Fruit fly (Drosophila melanogaster) whole organism, prepupa: ENCODE measurements around the gene CG31957.

ENCODE experiments used
- Blimp-1 ChIP-seq: fragments of 200-800 bp; sonication (Bioruptor generic); optimal IDR thresholded peaks from 3 replicates; lab custom pipeline; 2017; ENCODE audit warnings: missing biosample characterization, missing genetic modification characterization, mild to moderate bottlenecking, moderate library complexity, missing genetic modification reagents
- CG10631 ChIP-seq: fragments of 200-800 bp; sonication (Bioruptor generic); optimal IDR thresholded peaks from 2 replicates; lab custom pipeline; 2016; ENCODE audit warnings: missing biosample characterization, missing genetic modification characterization
- CG10669 ChIP-seq: fragments of 200-800 bp; sonication (Bioruptor generic); optimal IDR thresholded peaks from 3 replicates; lab custom pipeline; 2018; ENCODE audit warnings: missing biosample characterization, mild to moderate bottlenecking, missing genetic modification characterization, moderate library complexity
- CG11294 ChIP-seq: fragments of 200-800 bp; sonication (Bioruptor generic); IDR thresholded peaks from 2 replicates; pipeline ENCODE4 v1.3.6; 2022; ENCODE audit warnings: missing biosample characterization, missing genetic modification characterization
- CG11762 ChIP-seq: fragments of 200-800 bp; sonication (Bioruptor generic); optimal IDR thresholded peaks from 3 replicates; lab custom pipeline; 2016; ENCODE audit warnings: missing biosample characterization, missing genetic modification characterization; ENCODE audit not compliant: insufficient read depth
- CG11902 ChIP-seq: fragments of 200-800 bp; sonication (Bioruptor generic); optimal IDR thresholded peaks from 3 replicates; lab custom pipeline; 2016; ENCODE audit warnings: missing biosample characterization, missing genetic modification characterization
- CG15336 ChIP-seq: fragments of 200-800 bp; sonication (Bioruptor generic); IDR thresholded peaks from 2 replicates; pipeline ENCODE4 v1.3.6; 2022; ENCODE audit warnings: missing biosample characterization, missing genetic modification characterization
- CG1621 ChIP-seq: fragments of 200-800 bp; sonication (Bioruptor generic); optimal IDR thresholded peaks from 3 replicates; lab custom pipeline; 2018; ENCODE audit warnings: missing biosample characterization, mild to moderate bottlenecking, missing genetic modification characterization
- CG3032 ChIP-seq: fragments of 200-800 bp; optimal IDR thresholded peaks from 2 replicates; lab custom pipeline; 2019; ENCODE audit warnings: missing biosample characterization, mild to moderate bottlenecking, missing genetic modification characterization, moderate library complexity
- CG31627 ChIP-seq: fragments of 200-800 bp; sonication (Bioruptor generic); optimal IDR thresholded peaks from 3 replicates; lab custom pipeline; 2016; ENCODE audit warnings: missing biosample characterization, missing genetic modification characterization
- CG32006 ChIP-seq: fragments of 200-800 bp; sonication (Bioruptor generic); optimal IDR thresholded peaks from 3 replicates; lab custom pipeline; 2017; ENCODE audit warnings: missing biosample characterization, mild to moderate bottlenecking, missing genetic modification characterization
- CG34406 ChIP-seq: fragments of 200-800 bp; sonication (Bioruptor generic); optimal IDR thresholded peaks from 3 replicates; lab custom pipeline; 2016; ENCODE audit warnings: missing biosample characterization, missing genetic modification characterization
- CG3919 ChIP-seq: fragments of 200-800 bp; sonication (Bioruptor generic); optimal IDR thresholded peaks from 3 replicates; lab custom pipeline; 2016; ENCODE audit warnings: missing biosample characterization, missing genetic modification characterization
- CG4318 ChIP-seq: fragments of 200-800 bp; sonication (Bioruptor generic); optimal IDR thresholded peaks from 3 replicates; lab custom pipeline; 2017; ENCODE audit warnings: missing biosample characterization, mild to moderate bottlenecking, missing genetic modification characterization
- CG6276 ChIP-seq: fragments of 200-800 bp; sonication (Bioruptor generic); optimal IDR thresholded peaks from 2 replicates; lab custom pipeline; 2017; ENCODE audit warnings: missing biosample characterization, mild to moderate bottlenecking, missing genetic modification characterization
- CG6792 ChIP-seq: fragments of 200-800 bp; sonication (Bioruptor generic); optimal IDR thresholded peaks from 3 replicates; lab custom pipeline; 2016; ENCODE audit warnings: missing biosample characterization, missing genetic modification characterization
- CG6854 ChIP-seq: fragments of 200-800 bp; sonication (Bioruptor generic); optimal IDR thresholded peaks from 2 replicates; lab custom pipeline; 2017; ENCODE audit warnings: missing biosample characterization, mild to moderate bottlenecking, missing genetic modification characterization
- CG7368 ChIP-seq: fragments of 200-800 bp; sonication (Bioruptor generic); optimal IDR thresholded peaks from 3 replicates; lab custom pipeline; 2016; ENCODE audit warnings: missing biosample characterization, missing genetic modification characterization
- CG8632 ChIP-seq: fragments of 200-800 bp; sonication (Bioruptor generic); optimal IDR thresholded peaks from 3 replicates; lab custom pipeline; 2016; ENCODE audit warnings: missing biosample characterization, missing genetic modification characterization
- CG9139 ChIP-seq: fragments of 200-800 bp; sonication (Bioruptor generic); optimal IDR thresholded peaks from 3 replicates; lab custom pipeline; 2017; ENCODE audit warnings: missing biosample characterization, mild to moderate bottlenecking, missing genetic modification characterization
- Eip75B ChIP-seq: fragments of 200-800 bp; sonication (Bioruptor generic); optimal IDR thresholded peaks from 3 replicates; lab custom pipeline; 2016; ENCODE audit warnings: missing biosample characterization, missing genetic modification characterization
- Eip78C ChIP-seq: fragments of 200-800 bp; sonication (Bioruptor generic); peaks from one replicate; lab custom pipeline; 2016; ENCODE audit warnings: missing biosample characterization, missing genetic modification characterization
- Ets21C ChIP-seq: fragments of 200-800 bp; sonication (Bioruptor generic); optimal IDR thresholded peaks from 3 replicates; lab custom pipeline; 2016; ENCODE audit warnings: missing biosample characterization, missing genetic modification characterization
- Ets96B ChIP-seq: fragments of 200-800 bp; optimal IDR thresholded peaks from 2 replicates; lab custom pipeline; 2019; ENCODE audit warnings: missing biosample characterization, mild to moderate bottlenecking, missing genetic modification characterization, moderate library complexity
- Hr38 ChIP-seq: sonication (Bioruptor generic); optimal IDR thresholded peaks from 2 replicates; lab custom pipeline; 2016; ENCODE audit warnings: missing biosample characterization, missing genetic modification characterization
- Hr39 ChIP-seq: fragments of 200-800 bp; sonication (Bioruptor generic); optimal IDR thresholded peaks from 2 replicates; lab custom pipeline; 2016; ENCODE audit warnings: missing biosample characterization, missing genetic modification characterization
- Hr4 ChIP-seq: fragments of 200-800 bp; sonication (Bioruptor generic); optimal IDR thresholded peaks from 3 replicates; lab custom pipeline; 2016; ENCODE audit warnings: missing biosample characterization, missing genetic modification characterization
- Lpt ChIP-seq: fragments of 200-800 bp; sonication (Bioruptor generic); optimal IDR thresholded peaks from 3 replicates; lab custom pipeline; 2016; ENCODE audit warnings: missing biosample characterization, missing genetic modification characterization
- Met ChIP-seq: fragments of 200-800 bp; sonication (Bioruptor generic); optimal IDR thresholded peaks from 3 replicates; lab custom pipeline; 2016; ENCODE audit warnings: missing biosample characterization, missing genetic modification characterization
- OdsH ChIP-seq: fragments of 200-800 bp; sonication (Bioruptor generic); optimal IDR thresholded peaks from 3 replicates; lab custom pipeline; 2016; ENCODE audit warnings: missing biosample characterization, missing genetic modification characterization
- Smox ChIP-seq: fragments of 200-800 bp; sonication (Bioruptor generic); optimal IDR thresholded peaks from 3 replicates; lab custom pipeline; 2016; ENCODE audit warnings: missing biosample characterization, missing genetic modification characterization
- Sox102F ChIP-seq: fragments of 200-800 bp; sonication (Bioruptor generic); optimal IDR thresholded peaks from 2 replicates; lab custom pipeline; 2016; ENCODE audit warnings: missing biosample characterization, mild to moderate bottlenecking, missing genetic modification characterization
- Sox15 ChIP-seq: fragments of 200-800 bp; sonication (Bioruptor generic); optimal IDR thresholded peaks from 3 replicates; lab custom pipeline; 2016; ENCODE audit warnings: missing biosample characterization, missing genetic modification characterization
- achi ChIP-seq: fragments of 200-800 bp; sonication (Bioruptor generic); optimal IDR thresholded peaks from 3 replicates; lab custom pipeline; 2016; ENCODE audit warnings: missing biosample characterization, missing genetic modification characterization
- cyc ChIP-seq: fragments of 200-800 bp; sonication (Bioruptor generic); optimal IDR thresholded peaks from 3 replicates; lab custom pipeline; 2016; ENCODE audit warnings: missing biosample characterization, missing genetic modification characterization
- dac ChIP-seq: fragments of 200-800 bp; sonication (Bioruptor generic); optimal IDR thresholded peaks from 2 replicates; lab custom pipeline; 2017; ENCODE audit warnings: missing biosample characterization, mild to moderate bottlenecking, missing genetic modification characterization
- dsx ChIP-seq: fragments of 200-800 bp; optimal IDR thresholded peaks from 3 replicates; lab custom pipeline; 2019; ENCODE audit warnings: missing biosample characterization, mild to moderate bottlenecking, missing genetic modification characterization, moderate library complexity; ENCODE audit not compliant: poor library complexity, severe bottlenecking
- eg ChIP-seq: fragments of 200-800 bp; sonication (Bioruptor generic); IDR thresholded peaks from 3 replicates; pipeline ENCODE4 v1.3.6; 2022; ENCODE audit warnings: missing biosample characterization, missing genetic modification characterization
- esn ChIP-seq: fragments of 200-800 bp; sonication (Bioruptor generic); optimal IDR thresholded peaks from 2 replicates; lab custom pipeline; 2016; ENCODE audit warnings: missing biosample characterization, mild to moderate bottlenecking, missing genetic modification characterization, moderate library complexity
- fd59A ChIP-seq: fragments of 200-800 bp; sonication (Bioruptor generic); optimal IDR thresholded peaks from 2 replicates; lab custom pipeline; 2017; ENCODE audit warnings: missing biosample characterization, mild to moderate bottlenecking, missing genetic modification characterization, missing genetic modification reagents
- fd85E ChIP-seq: fragments of 200-800 bp; sonication (Bioruptor generic); optimal IDR thresholded peaks from 3 replicates; lab custom pipeline; 2016; ENCODE audit warnings: missing biosample characterization, missing genetic modification characterization
- fkh ChIP-seq: fragments of 200-800 bp; sonication (Bioruptor generic); optimal IDR thresholded peaks from 3 replicates; lab custom pipeline; 2017; ENCODE audit warnings: missing biosample characterization, mild to moderate bottlenecking, missing genetic modification characterization, moderate library complexity
- lz ChIP-seq: fragments of 200-800 bp; sonication (Bioruptor generic); optimal IDR thresholded peaks from 3 replicates; lab custom pipeline; 2016; ENCODE audit warnings: missing biosample characterization, missing genetic modification characterization
- pdm3 ChIP-seq: fragments of 200-800 bp; sonication (Bioruptor generic); optimal IDR thresholded peaks from 3 replicates; lab custom pipeline; 2016; ENCODE audit warnings: missing biosample characterization, missing genetic modification characterization
- salr ChIP-seq, 2 experiments: fragments of 200-800 bp; sonication (Bioruptor generic); optimal IDR thresholded peaks; 3 replicates each; lab custom pipeline; 2016 to 2018; ENCODE audit warnings: missing biosample characterization in 2 of 2, missing genetic modification characterization in 2 of 2, mild to moderate bottlenecking in 1 of 2
- spab ChIP-seq: fragments of 200-800 bp; sonication (Bioruptor generic); optimal IDR thresholded peaks from 2 replicates; lab custom pipeline; 2017; ENCODE audit warnings: missing biosample characterization, mild to moderate bottlenecking, missing genetic modification characterization, missing genetic modification reagents
- ss ChIP-seq, 2 experiments: fragments of 200-800 bp; sonication (Bioruptor generic); optimal IDR thresholded peaks; 2 replicates in 1 of 2; 3 replicates in 1 of 2; lab custom pipeline; 2017 to 2018; ENCODE audit warnings: mild to moderate bottlenecking in 2 of 2, missing biosample characterization in 2 of 2, missing genetic modification characterization in 2 of 2, moderate library complexity in 1 of 2
- svp ChIP-seq: fragments of 200-800 bp; sonication (Bioruptor generic); peaks from one replicate; lab custom pipeline; 2016; ENCODE audit warnings: missing biosample characterization, missing genetic modification characterization
- topi ChIP-seq: fragments of 200-800 bp; sonication (Bioruptor generic); optimal IDR thresholded peaks from 3 replicates; lab custom pipeline; 2016; ENCODE audit warnings: missing biosample characterization, missing genetic modification characterization
- vri ChIP-seq: fragments of 200-800 bp; sonication (Bioruptor generic); optimal IDR thresholded peaks from 3 replicates; lab custom pipeline; 2016; ENCODE audit warnings: missing biosample characterization, mild to moderate bottlenecking, missing genetic modification characterization

The CG31957 gene

dm6 chr2L:3888754-3889603, 16.7 kb upstream of the CG31957 start:
- TF ChIP-seq spab (GFP tag; lab: Kevin White, UChicago), result peak; percentile 72
- TF ChIP-seq ss (GFP tag; optimal IDR thresholded peaks at IDR 0.05; lab: Kevin White, UChicago), result peak; percentile 81 to 83
- TF ChIP-seq esn (GFP tag; lab: Kevin White, UChicago), result peak; percentile 89
- TF ChIP-seq lz (GFP tag; lab: Kevin White, UChicago), result peak; percentile 79
- TF ChIP-seq Hr38 (GFP tag; lab: Kevin White, UChicago), result no peak
- no peak for TF ChIP-seq fkh (GFP tag; lab: Kevin White, UChicago)
- TF ChIP-seq Smox (GFP tag; lab: Kevin White, UChicago), result peak; percentile 80
- peak; percentile 30 for TF ChIP-seq CG11762 (GFP tag; lab: Kevin White, UChicago)
- TF ChIP-seq Hr39 (GFP tag; lab: Kevin White, UChicago), result peak; percentile 69
- peak; percentile 24 for TF ChIP-seq Eip75B
- peak; percentile 76 for TF ChIP-seq pdm3
- TF ChIP-seq CG15336 (GFP tag; lab: Robert Waterston, UW), result peak; percentile 51
- 0 out of 2 replicates have a peak, but pooled peaks have one; percentile 29 for TF ChIP-seq CG11294 (GFP tag; lab: Robert Waterston, UW)
- peak; percentile 71 for TF ChIP-seq CG6276
- TF ChIP-seq CG8632 (GFP tag; lab: Kevin White, UChicago), result peak; percentile 75
- no peak for TF ChIP-seq fd85E
- TF ChIP-seq CG4318 (GFP tag; lab: Kevin White, UChicago), result peak; percentile 84
- TF ChIP-seq svp (GFP tag; lab: Kevin White, UChicago), result peak; percentile 85
- TF ChIP-seq fd59A (GFP tag; lab: Kevin White, UChicago), result peak; percentile 81
- peak; percentile 75 for TF ChIP-seq Met
- peak; percentile 70 for TF ChIP-seq Ets96B (tag; lab: Kevin White, UChicago)
- TF ChIP-seq CG32006, result peak; percentile 93
- TF ChIP-seq Lpt, result peak; percentile 30
- TF ChIP-seq Ets21C, result peak; percentile 54
- TF ChIP-seq Sox15 (GFP tag; lab: Kevin White, UChicago), result peak; percentile 70
- peak; percentile 60 for TF ChIP-seq Blimp-1
- TF ChIP-seq achi (GFP tag; lab: Kevin White, UChicago), result peak; percentile 75
- TF ChIP-seq eg (GFP tag; lab: Robert Waterston, UW), result peak; percentile 43; the same call in 1 of the 3 replicates
- peak; percentile 59 for TF ChIP-seq cyc
- TF ChIP-seq CG10669 (GFP tag; lab: Kevin White, UChicago), result peak; percentile 51
- TF ChIP-seq salr (GFP tag; optimal IDR thresholded peaks at IDR 0.05; lab: Kevin White, UChicago), result peak; percentile 47 to 81
- TF ChIP-seq dac (GFP tag; lab: Kevin White, UChicago), result peak; percentile 68
- peak; percentile 79 for TF ChIP-seq CG34406 (GFP tag; lab: Kevin White, UChicago)
- peak; percentile 47 for TF ChIP-seq vri
- TF ChIP-seq CG10631 (GFP tag; lab: Kevin White, UChicago), result peak; percentile 77
- TF ChIP-seq OdsH (GFP tag; lab: Kevin White, UChicago), result peak; percentile 90
- TF ChIP-seq CG31627 (GFP tag; lab: Kevin White, UChicago), result peak; percentile 58
- peak; percentile 57 for TF ChIP-seq Sox102F
- peak; percentile 72 for TF ChIP-seq Hr4 (GFP tag; lab: Kevin White, UChicago)
- TF ChIP-seq CG6854, result peak; percentile 24
- peak; percentile 54 for TF ChIP-seq dsx (GFP tag; lab: Kevin White, UChicago)
- TF ChIP-seq topi (GFP tag; lab: Kevin White, UChicago), result peak; percentile 65
- TF ChIP-seq CG1621 (tag; lab: Kevin White, UChicago), result peak; percentile 55
- peak; percentile 7 for TF ChIP-seq CG7368
- peak; percentile 49 for TF ChIP-seq CG11902 (GFP tag; lab: Kevin White, UChicago)
- TF ChIP-seq CG3919, result peak; percentile 81
- TF ChIP-seq CG9139 (GFP tag; lab: Kevin White, UChicago), result peak; percentile 31
- TF ChIP-seq Eip78C (GFP tag; lab: Kevin White, UChicago), result peak; percentile 93
- TF ChIP-seq CG3032 (tag; lab: Kevin White, UChicago), result peak; percentile 75
- peak; percentile 80 for TF ChIP-seq CG6792 (GFP tag; lab: Kevin White, UChicago)
